Worm (Caenorhabditis elegans) whole organism, young adult: ENCODE data around the gene rps-30.

Experiments
- B0261.1 ChIP-seq: sonication (generic microtip); optimal IDR thresholded peaks from 2 replicates; lab custom pipeline; 2016; ENCODE audit warnings: mild to moderate bottlenecking, missing genetic modification characterization, moderate library complexity, missing compliant biosample characterization
- C06A6.2 ChIP-seq: fragments of 200-800 bp; sonication (Bioruptor generic); conservative IDR thresholded peaks from 2 replicates; pipeline ENCODE4 v1.3.6; 2022; ENCODE audit warnings: missing genetic modification characterization, missing compliant biosample characterization
- C17E4.6 ChIP-seq: fragments of 200-800 bp; sonication (Bioruptor generic); IDR thresholded peaks from 2 replicates; pipeline ENCODE4 v1.3.6; 2022; ENCODE audit warnings: missing genetic modification reagents, missing genetic modification characterization, missing compliant biosample characterization
- F22D6.2 ChIP-seq: sonication (generic microtip); optimal IDR thresholded peaks from 2 replicates; lab custom pipeline; 2016; ENCODE audit warnings: mild to moderate bottlenecking, missing genetic modification characterization, missing compliant biosample characterization
- F23B12.7 ChIP-seq: sonication (generic microtip); optimal IDR thresholded peaks from 2 replicates; lab custom pipeline; 2017; ENCODE audit warnings: missing genetic modification characterization, mild to moderate bottlenecking, missing compliant biosample characterization, antibody characterized with exemption, moderate library complexity; ENCODE audit not compliant: insufficient read depth
- F37B4.10 ChIP-seq: fragments of 200-800 bp; sonication (Bioruptor generic); IDR thresholded peaks from 2 replicates; pipeline ENCODE4 v1.3.6; 2022; ENCODE audit warnings: missing genetic modification characterization, missing compliant biosample characterization
- F39B2.1 ChIP-seq: fragments of 200-800 bp; sonication (Bioruptor generic); IDR thresholded peaks from 2 replicates; pipeline ENCODE4 v1.3.6; 2022; ENCODE audit warnings: missing genetic modification reagents, missing genetic modification characterization, missing compliant biosample characterization
- F49E8.2 ChIP-seq: sonication (generic microtip); optimal IDR thresholded peaks from 3 replicates; lab custom pipeline; 2017; ENCODE audit warnings: missing genetic modification characterization, mild to moderate bottlenecking, missing compliant biosample characterization, antibody characterized with exemption, moderate library complexity; ENCODE audit not compliant: insufficient read depth
- F57C9.4 ChIP-seq: sonication (generic microtip); optimal IDR thresholded peaks from 2 replicates; lab custom pipeline; 2017; ENCODE audit warnings: mild to moderate bottlenecking, missing genetic modification characterization, missing compliant biosample characterization
- K12H6.12 ChIP-seq: fragments of 200-800 bp; sonication (Bioruptor generic); optimal IDR thresholded peaks from 2 replicates; lab custom pipeline; 2018; ENCODE audit warnings: mild to moderate bottlenecking, missing genetic modification characterization, missing compliant biosample characterization
- T07F8.4 ChIP-seq: sonication (generic microtip); optimal IDR thresholded peaks from 2 replicates; lab custom pipeline; 2016; ENCODE audit warnings: mild to moderate bottlenecking, missing genetic modification characterization, moderate library complexity, missing compliant biosample characterization
- Y67H2A.10 ChIP-seq: fragments of 200-800 bp; sonication (Bioruptor generic); conservative IDR thresholded peaks from 2 replicates; pipeline ENCODE4 v1.3.6; 2022; ENCODE audit warnings: missing genetic modification reagents, missing genetic modification characterization, missing compliant biosample characterization
- akir-1 ChIP-seq: fragments of 200-800 bp; sonication (Bioruptor generic); optimal IDR thresholded peaks from 2 replicates; lab custom pipeline; 2018; ENCODE audit warnings: mild to moderate bottlenecking, missing genetic modification characterization, moderate library complexity, missing compliant biosample characterization
- aptf-2 ChIP-seq: fragments of 200-800 bp; sonication (Bioruptor generic); conservative IDR thresholded peaks from 2 replicates; pipeline ENCODE4 v1.3.6; 2022; ENCODE audit warnings: missing genetic modification reagents, missing genetic modification characterization, missing compliant biosample characterization
- aptf-3 ChIP-seq: fragments of 200-800 bp; sonication (Bioruptor generic); IDR thresholded peaks from 2 replicates; pipeline ENCODE4 v1.3.6; 2022; ENCODE audit warnings: missing genetic modification characterization, missing compliant biosample characterization
- atf-7 ChIP-seq: sonication (generic microtip); optimal IDR thresholded peaks from 2 replicates; lab custom pipeline; 2017; ENCODE audit warnings: mild to moderate bottlenecking, missing genetic modification characterization, missing compliant biosample characterization
- attf-5 ChIP-seq: fragments of 200-800 bp; sonication (Bioruptor generic); optimal IDR thresholded peaks from 2 replicates; lab custom pipeline; 2018; ENCODE audit warnings: mild to moderate bottlenecking, missing genetic modification characterization, missing compliant biosample characterization
- cebp-1 ChIP-seq, 2 experiments: fragments of 200-800 bp in 1 of 2; sonication (Bioruptor generic) in 1 of 2; sonication (generic microtip) in 1 of 2; IDR thresholded peaks in 1 of 2; optimal IDR thresholded peaks in 1 of 2; 2 replicates each; pipeline versions ENCODE4 v1.3.6 to Lab custom; 2017 to 2022; ENCODE audit warnings: missing compliant biosample characterization in 2 of 2, missing genetic modification characterization in 2 of 2, mild to moderate bottlenecking in 1 of 2, missing genetic modification reagents in 1 of 2, moderate library complexity in 1 of 2
- cebp-2 ChIP-seq: fragments of 200-800 bp; sonication (Bioruptor generic); IDR thresholded peaks from 2 replicates; pipeline ENCODE4 v1.3.6; 2022; ENCODE audit warnings: missing genetic modification characterization, missing compliant biosample characterization
- ceh-27 ChIP-seq: fragments of 200-800 bp; sonication (Bioruptor generic); optimal IDR thresholded peaks from 2 replicates; lab custom pipeline; 2018; ENCODE audit warnings: mild to moderate bottlenecking, missing genetic modification characterization, moderate library complexity, missing compliant biosample characterization
- ceh-91 ChIP-seq: fragments of 200-800 bp; sonication (Bioruptor generic); IDR thresholded peaks from 2 replicates; pipeline ENCODE4 v1.3.6; 2022; ENCODE audit warnings: missing genetic modification reagents, missing genetic modification characterization, missing compliant biosample characterization
- efl-1 ChIP-seq: fragments of 150-350 bp; optimal IDR thresholded peaks from 2 replicates; lab custom pipeline; 2014; ENCODE audit warnings: missing biosample characterization, missing genetic modification reagents, missing genetic modification characterization
- egl-18 ChIP-seq: fragments of 200-800 bp; sonication (Bioruptor generic); IDR thresholded peaks from 2 replicates; pipeline ENCODE4 v1.3.6; 2022; ENCODE audit warnings: missing genetic modification reagents, missing genetic modification characterization, missing compliant biosample characterization
- egl-44 ChIP-seq: fragments of 200-800 bp; sonication (Bioruptor generic); IDR thresholded peaks from 2 replicates; pipeline ENCODE4 v1.3.6; 2022; ENCODE audit warnings: missing genetic modification reagents, missing genetic modification characterization, missing compliant biosample characterization
- gei-17 ChIP-seq: fragments of 200-800 bp; sonication (Bioruptor generic); optimal IDR thresholded peaks from 2 replicates; lab custom pipeline; 2018; ENCODE audit warnings: mild to moderate bottlenecking, missing genetic modification characterization, missing compliant biosample characterization
- him-1 ChIP-seq: sonication (generic microtip); optimal IDR thresholded peaks from 2 replicates; lab custom pipeline; 2016; ENCODE audit warnings: missing genotype, missing genetic modification reagents, missing genetic modification characterization, missing compliant biosample characterization
- hmg-1.2 ChIP-seq: fragments of 200-800 bp; sonication (Bioruptor generic); IDR thresholded peaks from 2 replicates; pipeline ENCODE4 v1.3.6; 2022; ENCODE audit warnings: missing genetic modification reagents, missing genetic modification characterization, missing compliant biosample characterization
- hmg-20 ChIP-seq: fragments of 200-800 bp; sonication (Bioruptor generic); IDR thresholded peaks from 2 replicates; pipeline ENCODE4 v1.3.6; 2022; ENCODE audit warnings: missing genetic modification reagents, missing genetic modification characterization, missing compliant biosample characterization
- hsf-1 ChIP-seq: fragments of 200-800 bp; sonication (Bioruptor generic); IDR thresholded peaks from 2 replicates; pipeline ENCODE4 v1.3.6; 2022; ENCODE audit warnings: missing genetic modification reagents, missing genetic modification characterization, missing compliant biosample characterization
- lag-1 ChIP-seq: fragments of 200-800 bp; sonication (Bioruptor generic); IDR thresholded peaks from 2 replicates; pipeline ENCODE4 v1.3.6; 2022; ENCODE audit warnings: missing genetic modification reagents, missing genetic modification characterization, missing compliant biosample characterization
- lsl-1 ChIP-seq: fragments of 200-800 bp; sonication (Bioruptor generic); optimal IDR thresholded peaks from 2 replicates; lab custom pipeline; 2018; ENCODE audit warnings: mild to moderate bottlenecking, missing genetic modification characterization, moderate library complexity, missing compliant biosample characterization
- lsy-27 ChIP-seq: sonication (generic microtip); optimal IDR thresholded peaks from 2 replicates; lab custom pipeline; 2017; ENCODE audit warnings: missing genetic modification characterization, mild to moderate bottlenecking, missing compliant biosample characterization, antibody characterized with exemption, missing genotype, borderline replicate concordance; ENCODE audit not compliant: insufficient read depth
- madf-8 ChIP-seq: fragments of 200-800 bp; sonication (Bioruptor generic); conservative IDR thresholded peaks from 2 replicates; pipeline ENCODE4 v1.3.6; 2022; ENCODE audit warnings: missing genetic modification reagents, missing genetic modification characterization, missing compliant biosample characterization
- mcd-1 ChIP-seq: fragments of 200-800 bp; sonication (Bioruptor generic); IDR thresholded peaks from 2 replicates; pipeline ENCODE4 v1.3.6; 2022; ENCODE audit warnings: missing genetic modification reagents, missing genetic modification characterization, missing compliant biosample characterization
- mes-4 ChIP-seq: sonication (generic microtip); optimal IDR thresholded peaks from 2 replicates; lab custom pipeline; 2016; ENCODE audit warnings: missing genotype, missing genetic modification characterization, missing compliant biosample characterization
- nfya-1 ChIP-seq: sonication (generic microtip); optimal IDR thresholded peaks from 2 replicates; lab custom pipeline; 2017; ENCODE audit warnings: antibody characterized with exemption, missing compliant biosample characterization, missing genetic modification characterization, borderline replicate concordance; ENCODE audit not compliant: insufficient read depth
- nfyb-1 ChIP-seq: fragments of 200-800 bp; sonication (Bioruptor generic); IDR thresholded peaks from 2 replicates; pipeline ENCODE4 v1.3.6; 2022; ENCODE audit warnings: missing genetic modification reagents, missing genetic modification characterization, missing compliant biosample characterization
- nhr-27 ChIP-seq: fragments of 200-800 bp; sonication (Bioruptor generic); optimal IDR thresholded peaks from 2 replicates; lab custom pipeline; 2018; ENCODE audit warnings: mild to moderate bottlenecking, missing genetic modification characterization, moderate library complexity, missing compliant biosample characterization
- sdz-38 ChIP-seq: sonication (generic microtip); optimal IDR thresholded peaks from 2 replicates; lab custom pipeline; 2016; ENCODE audit warnings: missing genotype, missing genetic modification characterization, missing compliant biosample characterization
- snpc-1.3 ChIP-seq: sonication (generic microtip); optimal IDR thresholded peaks from 2 replicates; lab custom pipeline; 2017; ENCODE audit warnings: missing genetic modification characterization, mild to moderate bottlenecking, missing compliant biosample characterization, antibody characterized with exemption, moderate library complexity, missing genotype, missing genetic modification reagents; ENCODE audit not compliant: insufficient read depth
- somi-1 ChIP-seq: fragments of 200-800 bp; sonication (Bioruptor generic); optimal IDR thresholded peaks from 2 replicates; lab custom pipeline; 2018; ENCODE audit warnings: mild to moderate bottlenecking, missing genetic modification characterization, missing compliant biosample characterization
- tbx-9 ChIP-seq: sonication (generic microtip); optimal IDR thresholded peaks from 2 replicates; lab custom pipeline; 2016; ENCODE audit warnings: borderline replicate concordance, missing genetic modification characterization, inconsistent platforms, missing compliant biosample characterization
- tlf-1 ChIP-seq: fragments of 200-800 bp; sonication (Bioruptor generic); optimal IDR thresholded peaks from 2 replicates; lab custom pipeline; 2018; ENCODE audit warnings: mild to moderate bottlenecking, missing genetic modification characterization, missing compliant biosample characterization
- zim-3 ChIP-seq: sonication (generic microtip); optimal IDR thresholded peaks from 2 replicates; lab custom pipeline; 2017; ENCODE audit warnings: mild to moderate bottlenecking, missing genetic modification characterization, moderate library complexity, missing compliant biosample characterization
- ztf-18 ChIP-seq: sonication (generic microtip); optimal IDR thresholded peaks from 2 replicates; lab custom pipeline; 2016; ENCODE audit warnings: missing genotype, mild to moderate bottlenecking, missing genetic modification characterization, missing compliant biosample characterization
- ztf-22 ChIP-seq: fragments of 200-800 bp; sonication (Bioruptor generic); optimal IDR thresholded peaks from 2 replicates; lab custom pipeline; 2018; ENCODE audit warnings: mild to moderate bottlenecking, missing genetic modification characterization, moderate library complexity, missing compliant biosample characterization
- ztf-25 ChIP-seq: fragments of 200-800 bp; sonication (Bioruptor generic); IDR thresholded peaks from 2 replicates; pipeline ENCODE4 v1.3.6; 2022; ENCODE audit warnings: missing genetic modification reagents, missing genetic modification characterization, missing compliant biosample characterization
- ztf-6 ChIP-seq: fragments of 200-800 bp; sonication (Bioruptor generic); IDR thresholded peaks from 2 replicates; pipeline ENCODE4 v1.3.6; 2022; ENCODE audit warnings: missing genetic modification reagents, missing genetic modification characterization, missing compliant biosample characterization

Gene rps-30

DNA sequence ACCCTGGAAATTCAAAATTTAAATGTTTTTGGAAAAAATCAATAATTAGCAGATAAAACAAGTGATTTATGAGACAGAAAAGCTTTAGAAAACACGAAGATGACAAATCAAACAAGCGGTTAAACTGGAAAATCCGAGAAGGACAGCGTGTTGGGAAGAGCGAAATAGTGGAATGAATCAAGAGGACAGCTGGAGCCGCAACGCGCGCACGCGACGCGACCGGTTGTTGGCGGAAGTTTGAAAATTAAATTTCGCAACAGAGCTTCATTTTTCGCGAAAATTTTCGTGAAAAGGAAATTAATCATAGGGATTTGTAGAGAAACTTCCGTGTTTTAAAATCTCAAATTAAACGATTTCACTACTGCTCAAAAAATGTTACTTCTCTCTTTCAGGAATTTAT lies 41.5 kb upstream of the rps-30 start, which contains the start of gene clic-1 (continued):
- TF ChIP-seq F22D6.2 (tag; lab: Kevin White, UChicago) (no peak), C17E4.6 (GFP tag; lab: Robert Waterston, UW) (no peak), nfyb-1 (GFP tag; lab: Robert Waterston, UW) (no peak), him-1 (tag; lab: Kevin White, UChicago) (no peak), hsf-1 (no peak), cebp-2 (GFP tag; lab: Robert Waterston, UW) (no peak), hmg-20 (GFP tag; lab: Robert Waterston, UW) (no peak), tlf-1 (no peak), Y67H2A.10 (GFP tag; lab: Robert Waterston, UW) (no peak), ztf-18 (tag; lab: Kevin White, UChicago) (no peak), aptf-3 (no peak), lag-1 (GFP tag; lab: Robert Waterston, UW) (no peak), aptf-2 (GFP tag; lab: Robert Waterston, UW) (no peak), F57C9.4 (tag; lab: Kevin White, UChicago) (no peak), cebp-1 (GFP tag; IDR thresholded peaks at IDR 0.05; lab: Robert Waterston, UW) (peak; percentile 69), cebp-1 (tag; optimal IDR thresholded peaks at IDR 0.05; lab: Kevin White, UChicago) (peak; percentile 94), sdz-38 (tag; lab: Kevin White, UChicago) (no peak), F39B2.1 (GFP tag; lab: Robert Waterston, UW) (no peak), lsy-27 (no peak), attf-5 (GFP tag; lab: Kevin White, UChicago) (peak; percentile 16), egl-18 (GFP tag; lab: Robert Waterston, UW) (no peak), F37B4.10 (GFP tag; lab: Robert Waterston, UW) (no peak), mes-4 (no peak), ceh-91 (GFP tag; lab: Robert Waterston, UW) (no peak), mcd-1 (GFP tag; lab: Robert Waterston, UW) (0 out of 2 replicates have a peak, but pooled peaks have one; percentile 32), atf-7 (tag; lab: Kevin White, UChicago) (no peak), lsl-1 (GFP tag; lab: Kevin White, UChicago) (no peak), nfya-1 (tag; lab: Kevin White, UChicago) (no peak), K12H6.12 (no peak), akir-1 (GFP tag; lab: Kevin White, UChicago) (no peak), ztf-25 (GFP tag; lab: Robert Waterston, UW) (no peak), zim-3 (no peak), madf-8 (GFP tag; lab: Robert Waterston, UW) (no peak), ztf-6 (no peak), F49E8.2 (tag; lab: Kevin White, UChicago) (no peak), efl-1 (GFP tag; lab: Kevin White, UChicago) (peak; percentile 82), ztf-22 (GFP tag; lab: Kevin White, UChicago) (no peak), F23B12.7 (tag; lab: Kevin White, UChicago) (peak; percentile 25), nhr-27 (tag; lab: Kevin White, UChicago) (no peak), gei-17 (GFP tag; lab: Kevin White, UChicago) (no peak), B0261.1 (tag; lab: Kevin White, UChicago) (no peak), somi-1 (no peak), hmg-1.2 (GFP tag; lab: Robert Waterston, UW) (peak; percentile 14; the same call in 1 of the 2 replicates), T07F8.4 (tag; lab: Kevin White, UChicago) (no peak), tbx-9 (tag; lab: Kevin White, UChicago) (no peak), ceh-27 (GFP tag; lab: Kevin White, UChicago) (peak; percentile 24), C06A6.2 (no peak), snpc-1.3 (tag; lab: Kevin White, UChicago) (no peak), egl-44 (no peak)
